Fruit fly (Drosophila melanogaster): ENCODE data around the gene Lasp.

The Lasp gene

DNA sequence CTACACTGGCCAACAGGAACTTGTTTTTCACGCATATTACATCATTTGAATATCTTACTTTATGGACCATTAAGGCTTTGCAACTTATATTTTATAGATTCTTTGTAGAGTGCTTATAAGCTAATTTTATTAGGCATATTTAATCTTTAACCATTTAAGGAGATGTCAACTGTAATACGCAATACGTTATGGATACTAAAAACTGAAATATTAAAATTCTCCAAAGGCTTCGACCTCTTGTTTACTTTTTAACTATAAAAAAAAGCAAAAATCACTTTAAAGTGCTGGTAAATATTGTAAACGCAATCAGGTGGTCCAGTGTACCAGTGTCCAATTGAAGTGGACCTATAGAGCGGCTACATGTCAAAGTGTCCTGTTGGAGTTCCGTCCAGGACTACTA lies 54.5 kb downstream of the Lasp start:
- TF ChIP-seq fru (GFP tag; optimal IDR thresholded peaks at IDR 0.05) (peak; percentile 42), ey (GFP tag; optimal IDR thresholded peaks at IDR 0.05) (peak; percentile 47), Vsx2 (GFP tag; optimal IDR thresholded peaks at IDR 0.05; ENCODE audit: partially characterized antibody) (no peak), jim (GFP tag; optimal IDR thresholded peaks at IDR 0.05) (no peak), Myc (optimal IDR thresholded peaks at IDR 0.05) (no peak), pan (optimal IDR thresholded peaks at IDR 0.05) (no peak), Sp1 (GFP tag; optimal IDR thresholded peaks at IDR 0.05) (peak; percentile 0), rgr (GFP tag; optimal IDR thresholded peaks at IDR 0.05) (peak; percentile 18), Hnf4 (GFP tag; optimal IDR thresholded peaks at IDR 0.05) (no peak), br (GFP tag; optimal IDR thresholded peaks at IDR 0.05) (peak; percentile 29), h (GFP tag; optimal IDR thresholded peaks at IDR 0.05) (peak; percentile 57), foxo (GFP tag; optimal IDR thresholded peaks at IDR 0.05) (peak in 1 of 2 experiments; percentile 42), sv (GFP tag; optimal IDR thresholded peaks at IDR 0.05) (no peak), Jra (GFP tag; optimal IDR thresholded peaks at IDR 0.05) (no peak), CrebA (GFP tag; optimal IDR thresholded peaks at IDR 0.05; ENCODE audit: borderline replicate concordance) (no peak), Rel (GFP tag; optimal IDR thresholded peaks at IDR 0.05) (no peak), Rel (tag; optimal IDR thresholded peaks at IDR 0.05) (no peak), brk (GFP tag; optimal IDR thresholded peaks at IDR 0.05) (no peak), psq (GFP tag; optimal IDR thresholded peaks at IDR 0.05) (peak; percentile 34), HLH106 (tag; optimal IDR thresholded peaks at IDR 0.05) (no peak), Hr83 (GFP tag; optimal IDR thresholded peaks at IDR 0.05; ENCODE audit: poor library complexity, severe bottlenecking) (no peak), dl (GFP tag; optimal IDR thresholded peaks at IDR 0.05; ENCODE audit: insufficient read depth in 1 of 2, partially characterized antibody in 2 of 2) (no peak), OdsH (GFP tag; optimal IDR thresholded peaks at IDR 0.05) (peak; percentile 47), CG32264 (GFP tag; optimal IDR thresholded peaks at IDR 0.05) (no peak), lola (GFP tag; optimal IDR thresholded peaks at IDR 0.05) (no peak), usp (GFP tag; optimal IDR thresholded peaks at IDR 0.05) (no peak)

DNA sequence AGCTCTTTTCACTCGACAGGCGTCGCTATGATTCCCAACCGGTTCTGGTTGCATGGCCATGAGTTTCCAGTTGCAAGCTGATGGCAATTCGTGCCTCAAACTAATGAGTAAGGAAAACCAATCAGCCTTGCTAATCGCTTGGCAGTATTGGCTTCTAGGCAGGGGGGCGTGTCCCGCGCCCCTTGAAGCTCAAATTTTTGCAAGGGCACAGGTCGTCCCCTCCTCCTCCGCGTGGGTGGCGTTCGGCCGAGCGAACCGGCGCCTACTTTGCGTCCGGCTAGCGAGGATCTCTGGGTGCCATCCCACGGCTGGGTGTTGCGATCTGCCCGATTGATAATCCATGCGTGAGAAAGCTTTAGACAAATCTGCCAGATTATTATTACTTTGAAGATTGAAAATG lies 57.8 kb downstream of the Lasp start:
- peak; percentile 7 for TF ChIP-seq h (GFP tag; optimal IDR thresholded peaks at IDR 0.05)
- peak; percentile 12 for TF ChIP-seq fru (GFP tag; optimal IDR thresholded peaks at IDR 0.05)
- no peak for TF ChIP-seq Hr83 (GFP tag; optimal IDR thresholded peaks at IDR 0.05; ENCODE audit: poor library complexity, severe bottlenecking)
- TF ChIP-seq foxo (GFP tag; optimal IDR thresholded peaks at IDR 0.05) = peak in 1 of 2 experiments; percentile 30

DNA sequence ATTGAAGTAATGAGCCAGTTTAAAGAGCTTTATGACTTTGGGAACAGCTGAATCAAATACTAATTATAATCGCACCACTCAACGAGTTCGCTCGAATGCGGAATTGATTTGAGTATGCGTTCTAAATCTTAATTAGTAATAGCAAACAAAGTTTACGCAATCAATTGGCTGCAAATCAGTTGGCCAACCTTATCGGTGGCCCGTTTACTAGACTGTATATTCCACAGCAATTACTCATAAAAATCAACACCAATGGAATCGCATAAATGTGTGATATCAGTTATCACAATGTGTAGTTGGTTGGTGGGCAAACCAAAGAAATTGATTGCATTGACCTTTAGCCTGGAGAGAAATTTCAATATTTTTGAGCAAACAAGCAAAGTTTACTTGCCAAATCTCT lies 58.9 kb downstream of the Lasp start:
- TF ChIP-seq ey (GFP tag; optimal IDR thresholded peaks at IDR 0.05) = no peak
- no peak for TF ChIP-seq foxo (GFP tag; optimal IDR thresholded peaks at IDR 0.05)
- TF ChIP-seq CG9705 (GFP tag; optimal IDR thresholded peaks at IDR 0.05) = no peak
- TF ChIP-seq woc (GFP tag; optimal IDR thresholded peaks at IDR 0.05) = no peak
- no peak for TF ChIP-seq brk (GFP tag; optimal IDR thresholded peaks at IDR 0.05)
- no peak for TF ChIP-seq dmrt93B (GFP tag; optimal IDR thresholded peaks at IDR 0.05)
- no peak for TF ChIP-seq sage (GFP tag; optimal IDR thresholded peaks at IDR 0.05)
- no peak for TF ChIP-seq Dfd (GFP tag; optimal IDR thresholded peaks at IDR 0.05)
- no peak for TF ChIP-seq lola (GFP tag; optimal IDR thresholded peaks at IDR 0.05)
- TF ChIP-seq Sp1 (GFP tag; optimal IDR thresholded peaks at IDR 0.05) = no peak
- no peak for TF ChIP-seq Jra (GFP tag; optimal IDR thresholded peaks at IDR 0.05)

DNA sequence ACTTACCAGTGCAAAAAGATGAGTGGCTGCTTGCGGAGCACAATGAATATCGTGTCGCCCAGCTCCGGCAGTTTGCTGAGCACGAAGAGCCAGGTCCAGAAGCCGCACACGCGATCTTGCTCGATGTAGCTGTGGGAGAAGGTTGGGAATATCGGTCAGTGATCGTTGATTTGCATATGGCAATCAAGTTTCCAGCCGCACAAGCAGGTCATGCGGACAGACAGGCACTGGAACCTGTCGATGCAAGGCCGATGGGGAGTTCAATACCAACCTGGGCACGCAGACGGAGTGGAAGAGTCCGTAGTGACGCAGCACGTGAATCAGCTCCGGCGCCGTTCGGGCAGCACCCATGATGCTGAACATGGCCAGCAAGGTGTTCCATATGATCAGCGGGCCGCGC lies 60.4 kb downstream of the Lasp start:
- no peak for TF ChIP-seq Jra (GFP tag; optimal IDR thresholded peaks at IDR 0.05)
- peak; percentile 5 for TF ChIP-seq Dif (GFP tag; optimal IDR thresholded peaks at IDR 0.05; ENCODE audit: partially characterized antibody)
- no peak for TF ChIP-seq Hr83 (GFP tag; optimal IDR thresholded peaks at IDR 0.05; ENCODE audit: poor library complexity, severe bottlenecking)
- no peak for TF ChIP-seq GATAd (GFP tag; optimal IDR thresholded peaks at IDR 0.05)
- TF ChIP-seq lola (GFP tag; optimal IDR thresholded peaks at IDR 0.05) = no peak
- TF ChIP-seq CG32264 (GFP tag; optimal IDR thresholded peaks at IDR 0.05) = no peak
- TF ChIP-seq pan (optimal IDR thresholded peaks at IDR 0.05) = no peak
- no peak for TF ChIP-seq HLH106 (tag; optimal IDR thresholded peaks at IDR 0.05)

DNA sequence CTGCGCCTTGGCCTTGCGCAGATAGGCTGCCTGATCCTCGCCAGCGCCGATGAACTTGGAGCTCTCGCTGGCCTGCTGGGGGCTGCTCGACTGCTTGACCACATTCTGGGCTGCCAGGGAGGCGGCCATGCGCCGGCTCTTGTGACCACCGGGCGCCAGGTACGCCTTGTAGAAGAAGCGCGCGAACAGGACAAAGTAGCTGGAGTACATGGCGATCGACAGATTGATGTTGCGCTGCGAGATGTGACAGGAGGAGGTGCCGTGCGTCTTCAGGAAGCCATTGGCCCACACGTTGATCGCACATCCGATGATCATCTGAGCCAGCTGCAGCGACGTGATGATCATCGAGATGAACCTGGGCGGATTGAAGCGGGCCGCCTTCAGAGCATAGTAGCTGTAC lies 61.4 kb downstream of the Lasp start:
- TF ChIP-seq CG32264 (GFP tag; optimal IDR thresholded peaks at IDR 0.05) (no peak), h (GFP tag; optimal IDR thresholded peaks at IDR 0.05) (no peak), dl (GFP tag; optimal IDR thresholded peaks at IDR 0.05; ENCODE audit: insufficient read depth in 1 of 2, partially characterized antibody in 2 of 2) (no peak), sv (GFP tag; optimal IDR thresholded peaks at IDR 0.05) (no peak), Hr83 (GFP tag; optimal IDR thresholded peaks at IDR 0.05; ENCODE audit: poor library complexity, severe bottlenecking) (no peak), pan (optimal IDR thresholded peaks at IDR 0.05) (no peak), fru (GFP tag; optimal IDR thresholded peaks at IDR 0.05) (no peak), Hnf4 (GFP tag; optimal IDR thresholded peaks at IDR 0.05) (no peak), ey (GFP tag; optimal IDR thresholded peaks at IDR 0.05) (no peak), psq (GFP tag; optimal IDR thresholded peaks at IDR 0.05) (no peak), CrebA (GFP tag; optimal IDR thresholded peaks at IDR 0.05; ENCODE audit: borderline replicate concordance) (no peak), brk (GFP tag; optimal IDR thresholded peaks at IDR 0.05) (no peak), GATAd (GFP tag; optimal IDR thresholded peaks at IDR 0.05) (no peak), lola (GFP tag; optimal IDR thresholded peaks at IDR 0.05) (no peak), foxo (GFP tag; optimal IDR thresholded peaks at IDR 0.05) (no peak), woc (GFP tag; optimal IDR thresholded peaks at IDR 0.05) (no peak), HLH106 (tag; optimal IDR thresholded peaks at IDR 0.05) (no peak)

All from whole organism, wandering third instar larva.